Worm (Caenorhabditis elegans) whole organism, L3 larva: ENCODE measurements around the gene srlf-3.

Source experiments
- ama-1 ChIP-seq: fragments of 150-350 bp; optimal IDR thresholded peaks from 2 replicates; lab custom pipeline; 2018
- egl-27 ChIP-seq: sonication (generic microtip); optimal IDR thresholded peaks from 4 replicates; lab custom pipeline; 2017; ENCODE audit warnings: missing biosample characterization, missing genetic modification reagents, missing genetic modification characterization
- nhr-43 ChIP-seq: sonication (generic microtip); optimal IDR thresholded peaks from 2 replicates; lab custom pipeline; 2016; ENCODE audit warnings: mild to moderate bottlenecking, missing genetic modification characterization, missing compliant biosample characterization; ENCODE audit not compliant: poor library complexity, severe bottlenecking
- skn-1 ChIP-seq: fragments of 150-350 bp; optimal IDR thresholded peaks from 2 replicates; lab custom pipeline; 2014; ENCODE audit warnings: missing biosample characterization, missing genetic modification characterization
- snpc-4 ChIP-seq: fragments of 150-350 bp; optimal IDR thresholded peaks from 2 replicates; lab custom pipeline; 2014; ENCODE audit warnings: missing biosample characterization, missing genetic modification characterization
- unc-62 ChIP-seq: fragments of 150-350 bp; sonication (generic microtip); optimal IDR thresholded peaks from 4 replicates; lab custom pipeline; 2014; ENCODE audit warnings: missing biosample characterization, missing genetic modification reagents, missing genetic modification characterization

ce11 chrIV:8528345-8528744 is 41.1 kb downstream of the srlf-3 start:
- no peak for TF ChIP-seq egl-27
- no peak for TF ChIP-seq ama-1
- TF ChIP-seq snpc-4 (tag; lab: Kevin White, UChicago) = no peak
- peak; percentile 20 for TF ChIP-seq unc-62 (GFP tag; lab: Kevin White, UChicago)
- no peak for TF ChIP-seq skn-1 (tag; lab: Kevin White, UChicago)
- TF ChIP-seq nhr-43 (tag; lab: Kevin White, UChicago) = peak; percentile 87
